Worm (Caenorhabditis elegans): ENCODE measurements around the gene vha-11.

DNA sequence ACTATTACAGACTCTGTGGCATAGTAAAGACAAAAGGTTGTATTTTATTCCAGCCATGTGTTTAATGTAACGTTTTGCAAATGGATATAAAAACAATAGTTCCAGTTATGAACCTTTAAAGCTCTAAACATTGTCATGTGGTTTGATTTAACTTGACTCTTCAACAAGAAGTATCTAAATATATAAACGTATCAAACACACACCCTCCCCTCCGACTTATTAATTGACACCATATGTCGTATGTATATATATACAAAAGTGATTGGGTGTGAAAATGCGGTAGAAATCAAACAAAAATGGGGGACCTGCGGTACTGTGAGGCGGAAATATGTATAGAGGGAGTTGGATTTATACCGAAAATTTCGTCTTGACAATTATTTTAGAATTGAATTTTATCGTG lies 16.0 kb downstream of the vha-11 start:
- TF ChIP-seq him-1 (tag; optimal IDR thresholded peaks at IDR 0.05) (no peak), dao-5 (tag; optimal IDR thresholded peaks at IDR 0.05) (no peak), W03F9.2 (tag; optimal IDR thresholded peaks at IDR 0.05) (no peak)

All from whole organism, L4/young adult.